Worm (Caenorhabditis elegans): ENCODE results near the gene Y9C9A.13.

ce11 chrIV:4941681-4942080 lies 27.6 kb downstream of the Y9C9A.13 start, which contains the start of gene Y9C9A.5:
- TF ChIP-seq nhr-237 (tag; optimal IDR thresholded peaks at IDR 0.05) (no peak), ces-1 (GFP tag; optimal IDR thresholded peaks at IDR 0.05) (no peak), lin-13 (tag; optimal IDR thresholded peaks at IDR 0.05) (no peak), nhr-28 (tag; optimal IDR thresholded peaks at IDR 0.05) (no peak), nhr-12 (tag; optimal IDR thresholded peaks at IDR 0.05) (no peak), snpc-4 (tag; optimal IDR thresholded peaks at IDR 0.05) (no peak)
